Worm (Caenorhabditis elegans) whole organism, L2 larva: ENCODE measurements around the gene C35D10.3.

ENCODE experiments used
- R02D3.7 ChIP-seq: fragments of 150-350 bp; optimal IDR thresholded peaks from 2 replicates; lab custom pipeline; 2014; ENCODE audit warnings: missing biosample characterization, missing genetic modification characterization
- ama-1 ChIP-seq: fragments of 150-350 bp; optimal IDR thresholded peaks from 2 replicates; lab custom pipeline; 2018; ENCODE audit warnings: inconsistent platforms
- blmp-1 ChIP-seq: sonication (generic microtip); optimal IDR thresholded peaks from 2 replicates; lab custom pipeline; 2017; ENCODE audit warnings: missing genetic modification characterization, mild to moderate bottlenecking, missing compliant biosample characterization, antibody characterized with exemption, moderate library complexity; ENCODE audit not compliant: insufficient read depth
- ceh-82 ChIP-seq: fragments of 150-350 bp; optimal IDR thresholded peaks from 2 replicates; lab custom pipeline; 2014; ENCODE audit warnings: missing biosample characterization, missing genetic modification characterization
- lin-39 ChIP-seq: fragments of 150-350 bp; optimal IDR thresholded peaks from 2 replicates; lab custom pipeline; 2014; ENCODE audit warnings: missing biosample characterization, missing genetic modification reagents, missing genetic modification characterization
- nhr-11 ChIP-seq: fragments of 150-350 bp; optimal IDR thresholded peaks from 2 replicates; lab custom pipeline; 2014; ENCODE audit warnings: missing biosample characterization, missing genetic modification characterization
- nhr-12 ChIP-seq: fragments of 150-350 bp; optimal IDR thresholded peaks from 2 replicates; lab custom pipeline; 2014; ENCODE audit warnings: missing biosample characterization, missing genetic modification characterization
- skn-1 ChIP-seq: sonication (generic microtip); optimal IDR thresholded peaks from 2 replicates; lab custom pipeline; 2017; ENCODE audit warnings: missing biosample characterization, missing genetic modification characterization
- unc-39 ChIP-seq: fragments of 150-350 bp; optimal IDR thresholded peaks from 2 replicates; lab custom pipeline; 2014; ENCODE audit warnings: missing biosample characterization, missing genetic modification characterization
- unc-62 ChIP-seq: fragments of 150-350 bp; optimal IDR thresholded peaks from 2 replicates; lab custom pipeline; 2014; ENCODE audit warnings: missing biosample characterization, missing genetic modification reagents, missing genetic modification characterization
- ztf-4 ChIP-seq: fragments of 150-350 bp; optimal IDR thresholded peaks from 2 replicates; lab custom pipeline; 2014; ENCODE audit warnings: missing biosample characterization, missing genetic modification characterization

DNA sequence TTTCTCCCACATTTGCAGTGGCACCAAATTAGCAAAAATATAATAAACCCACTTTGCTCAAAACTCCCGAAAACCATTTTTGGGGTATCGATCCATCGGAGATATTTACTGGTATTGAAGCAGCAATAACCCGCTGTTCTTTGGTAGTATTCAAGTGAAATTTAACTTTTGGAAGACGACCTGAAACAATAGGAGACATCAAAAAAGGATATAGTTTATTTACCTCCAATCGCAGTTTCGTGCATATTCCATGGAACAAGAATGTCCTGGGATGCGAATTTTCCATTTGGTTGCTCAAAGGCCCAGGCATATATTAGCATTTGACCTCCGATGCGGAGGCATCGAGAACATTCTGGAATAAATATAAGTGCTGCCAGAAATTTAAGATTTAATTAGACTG lies 4.7 kb downstream of the C35D10.3 start:
- TF ChIP-seq lin-39, result no peak
- no peak for TF ChIP-seq ceh-82 (tag; lab: Kevin White, UChicago)
- no peak for TF ChIP-seq R02D3.7
- no peak for TF ChIP-seq nhr-12 (tag; lab: Kevin White, UChicago)
- TF ChIP-seq nhr-11 (tag; lab: Kevin White, UChicago), result no peak
- TF ChIP-seq blmp-1, result no peak
- TF ChIP-seq ama-1 (lab: Kevin White, UChicago), result no peak
- TF ChIP-seq unc-62, result no peak
- TF ChIP-seq ztf-4 (tag; lab: Kevin White, UChicago), result no peak
- no peak for TF ChIP-seq skn-1 (tag; lab: Kevin White, UChicago)
- no peak for TF ChIP-seq unc-39 (tag; lab: Kevin White, UChicago)
